Worm (Caenorhabditis elegans) whole organism, early embryonic: ENCODE results near the gene brc-2.

Experiments
- B0310.2 ChIP-seq: sonication (generic microtip); optimal IDR thresholded peaks from 2 replicates; lab custom pipeline; 2016; ENCODE audit warnings: mild to moderate bottlenecking, missing genetic modification characterization, missing compliant biosample characterization
- F13C5.2 ChIP-seq: sonication (generic microtip); optimal IDR thresholded peaks from 2 replicates; lab custom pipeline; 2017; ENCODE audit warnings: mild to moderate bottlenecking, missing genetic modification characterization, inconsistent platforms, missing compliant biosample characterization
- aly-1 ChIP-seq: sonication (generic microtip); optimal IDR thresholded peaks from 2 replicates; lab custom pipeline; 2016; ENCODE audit warnings: missing genetic modification characterization, missing compliant biosample characterization
- ama-1 ChIP-seq: fragments of 150-350 bp; optimal IDR thresholded peaks from 2 replicates; lab custom pipeline; 2014
- ceh-13 ChIP-seq: fragments of 200-800 bp; sonication (Bioruptor generic); optimal IDR thresholded peaks from 2 replicates; lab custom pipeline; 2018; ENCODE audit warnings: mild to moderate bottlenecking, missing genetic modification characterization, missing compliant biosample characterization
- ceh-36 ChIP-seq: sonication (generic microtip); optimal IDR thresholded peaks from 2 replicates; lab custom pipeline; 2016; ENCODE audit warnings: missing genetic modification characterization, inconsistent platforms, missing compliant biosample characterization
- ets-7 ChIP-seq: sonication (generic microtip); optimal IDR thresholded peaks from 2 replicates; lab custom pipeline; 2016; ENCODE audit warnings: missing genotype, missing genetic modification characterization, missing compliant biosample characterization
- flt-1 ChIP-seq: fragments of 200-800 bp; sonication (Bioruptor generic); IDR thresholded peaks from 2 replicates; pipeline ENCODE4 v1.3.6; 2022; ENCODE audit warnings: missing genetic modification characterization, missing compliant biosample characterization
- hmbx-1 ChIP-seq: sonication (generic microtip); optimal IDR thresholded peaks from 2 replicates; lab custom pipeline; 2016; ENCODE audit warnings: mild to moderate bottlenecking, missing genetic modification characterization, missing compliant biosample characterization
- hmg-4 ChIP-seq: fragments of 200-800 bp; sonication (Bioruptor generic); optimal IDR thresholded peaks from 2 replicates; lab custom pipeline; 2018; ENCODE audit warnings: mild to moderate bottlenecking, missing genetic modification characterization, missing compliant biosample characterization
- hnd-1 ChIP-seq: sonication (generic microtip); optimal IDR thresholded peaks from 2 replicates; lab custom pipeline; 2016; ENCODE audit warnings: missing genetic modification characterization, missing compliant biosample characterization
- pes-1 ChIP-seq: fragments of 200-800 bp; sonication (Bioruptor generic); IDR thresholded peaks from 2 replicates; pipeline ENCODE4 v1.3.6; 2022; ENCODE audit warnings: missing genetic modification reagents, missing genetic modification characterization, missing compliant biosample characterization
- scrt-1 ChIP-seq: fragments of 200-800 bp; sonication (Bioruptor generic); IDR thresholded peaks from 2 replicates; pipeline ENCODE4 v1.3.6; 2022; ENCODE audit warnings: missing genetic modification characterization, missing compliant biosample characterization
- sea-1 ChIP-seq: fragments of 200-800 bp; sonication (Bioruptor generic); conservative IDR thresholded peaks from 2 replicates; pipeline ENCODE4 v1.3.6; 2022; ENCODE audit warnings: missing genetic modification characterization, missing compliant biosample characterization
- tbx-11 ChIP-seq: fragments of 200-800 bp; sonication (Bioruptor generic); IDR thresholded peaks from 2 replicates; pipeline ENCODE4 v1.3.6; 2022; ENCODE audit warnings: missing genetic modification characterization, missing compliant biosample characterization
- tbx-37 ChIP-seq: fragments of 200-800 bp; sonication (Bioruptor generic); conservative IDR thresholded peaks from 2 replicates; pipeline ENCODE4 v1.3.6; 2022; ENCODE audit warnings: missing genetic modification reagents, missing genetic modification characterization, missing compliant biosample characterization
- tra-4 ChIP-seq: sonication (generic microtip); optimal IDR thresholded peaks from 2 replicates; lab custom pipeline; 2017; ENCODE audit warnings: missing genetic modification characterization, missing compliant biosample characterization

Gene brc-2

DNA sequence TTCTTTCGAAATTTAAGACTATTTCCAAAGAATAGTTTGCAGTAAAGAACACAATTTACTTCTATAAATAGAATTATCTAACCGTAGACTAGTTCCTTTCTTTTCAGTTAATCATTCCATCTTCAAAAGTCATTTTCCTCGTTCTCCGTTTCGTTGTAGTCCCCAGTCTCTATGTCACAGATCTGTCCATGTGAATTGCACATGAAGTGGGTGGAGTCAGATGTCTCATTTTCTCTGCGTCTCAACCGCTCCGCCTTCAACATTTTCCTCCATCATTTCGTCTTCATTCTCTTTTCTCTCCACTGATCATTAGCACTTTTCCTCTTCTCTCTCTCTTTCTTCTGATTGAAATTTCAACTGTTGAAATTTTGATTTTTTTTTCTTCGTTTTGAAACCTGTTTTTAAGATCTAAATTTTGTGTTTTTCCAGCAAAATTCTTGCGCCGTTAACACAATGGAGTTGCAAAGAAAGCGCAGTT is 5.3 kb downstream of the brc-2 start, which contains the start of gene T07E3.4:
Gene T07E3.4 (plus strand): TSS at position 428 of the 478 bp plus-strand sequence.
- TF ChIP-seq pes-1, result no peak
- no peak for TF ChIP-seq sea-1 (GFP tag; lab: Robert Waterston, UW)
- TF ChIP-seq ama-1 (lab: Kevin White, UChicago), result no peak
- TF ChIP-seq flt-1 (GFP tag; lab: Robert Waterston, UW), result no peak
- TF ChIP-seq tra-4, result no peak
- no peak for TF ChIP-seq scrt-1 (GFP tag; lab: Robert Waterston, UW)
- TF ChIP-seq hnd-1 (tag; lab: Kevin White, UChicago), result no peak
- no peak for TF ChIP-seq hmbx-1 (tag; lab: Kevin White, UChicago)
- TF ChIP-seq ceh-13, result no peak
- no peak for TF ChIP-seq ets-7 (tag; lab: Kevin White, UChicago)
- TF ChIP-seq tbx-11 (GFP tag; lab: Robert Waterston, UW), result no peak
- TF ChIP-seq aly-1, result no peak
- no peak for TF ChIP-seq ceh-36 (tag; lab: Kevin White, UChicago)
- no peak for TF ChIP-seq F13C5.2 (tag; lab: Kevin White, UChicago)
- no peak for TF ChIP-seq tbx-37 (GFP tag; lab: Robert Waterston, UW)
- no peak for TF ChIP-seq B0310.2
- no peak for TF ChIP-seq hmg-4 (GFP tag; lab: Kevin White, UChicago)

DNA sequence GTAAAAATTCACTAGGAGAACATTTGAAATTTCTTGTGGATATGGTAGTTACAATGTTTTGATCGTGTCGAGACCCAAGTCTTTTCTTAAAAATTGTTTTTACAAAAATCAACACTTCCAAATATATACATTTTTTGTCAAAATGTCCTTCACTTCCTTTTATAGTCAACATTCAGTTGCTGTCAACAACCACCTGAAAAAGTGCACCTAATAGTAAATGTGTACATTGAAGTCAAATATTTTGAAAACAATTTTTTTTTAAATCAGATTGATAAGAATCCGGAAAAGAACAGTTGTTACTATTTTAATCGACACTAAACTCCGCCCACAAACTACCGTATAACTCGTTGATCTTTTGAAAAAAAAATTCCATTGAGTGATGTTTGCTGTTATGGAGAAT is 7.2 kb downstream of the brc-2 start:
- TF ChIP-seq hnd-1 (tag; lab: Kevin White, UChicago) (no peak), tbx-37 (GFP tag; lab: Robert Waterston, UW) (no peak), hmbx-1 (tag; lab: Kevin White, UChicago) (no peak), hmg-4 (GFP tag; lab: Kevin White, UChicago) (no peak), aly-1 (no peak)

DNA sequence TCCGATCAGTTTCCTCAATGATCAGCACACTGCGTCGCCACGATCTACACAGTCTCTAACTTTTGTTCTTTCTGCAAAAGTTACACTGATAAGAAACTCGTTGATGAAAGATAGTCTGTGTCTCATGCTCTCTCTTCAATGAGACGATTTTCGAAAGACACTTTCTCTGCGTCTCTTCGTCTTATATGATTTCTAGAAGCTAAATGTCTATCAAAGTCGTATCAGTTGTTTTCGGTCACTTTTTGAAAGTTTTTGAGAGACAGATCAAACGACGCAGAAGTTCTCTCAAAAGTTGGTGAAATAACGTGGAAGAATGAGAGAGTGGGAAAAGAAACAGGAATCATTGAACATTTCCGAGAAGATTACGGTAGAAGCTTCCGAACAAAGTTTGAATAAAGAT is 7.7 kb downstream of the brc-2 start:
- TF ChIP-seq pes-1, result no peak
- TF ChIP-seq hmbx-1 (tag; lab: Kevin White, UChicago), result no peak
- no peak for TF ChIP-seq tra-4
- TF ChIP-seq tbx-11 (GFP tag; lab: Robert Waterston, UW), result no peak
- no peak for TF ChIP-seq F13C5.2 (tag; lab: Kevin White, UChicago)
- no peak for TF ChIP-seq sea-1 (GFP tag; lab: Robert Waterston, UW)
- no peak for TF ChIP-seq ceh-13
- TF ChIP-seq flt-1 (GFP tag; lab: Robert Waterston, UW), result no peak
- no peak for TF ChIP-seq tbx-37 (GFP tag; lab: Robert Waterston, UW)
- no peak for TF ChIP-seq ets-7 (tag; lab: Kevin White, UChicago)
- TF ChIP-seq hnd-1 (tag; lab: Kevin White, UChicago), result no peak
- TF ChIP-seq ama-1 (lab: Kevin White, UChicago), result no peak
- no peak for TF ChIP-seq B0310.2
- no peak for TF ChIP-seq aly-1
- no peak for TF ChIP-seq ceh-36 (tag; lab: Kevin White, UChicago)

DNA sequence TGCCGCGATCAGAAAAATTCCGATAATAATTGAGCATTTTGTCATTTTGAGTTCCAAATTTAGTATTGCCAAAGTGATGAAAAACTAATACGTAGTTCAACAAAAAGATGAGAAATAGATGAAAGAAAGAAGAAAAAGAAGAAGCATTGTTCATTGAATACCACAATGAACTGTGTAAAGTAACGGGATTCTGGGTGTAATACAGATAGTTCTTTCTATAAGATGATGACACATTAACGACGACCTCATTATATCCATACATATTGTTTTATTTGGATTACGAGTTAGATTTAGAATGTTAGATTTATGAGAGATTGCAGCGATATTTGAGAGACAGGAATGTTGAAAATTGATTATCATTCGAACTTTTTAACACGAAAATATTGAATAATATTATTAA is 11.3 kb downstream of the brc-2 start, which contains the start of gene K04C2.5:
Gene K04C2.5 (minus strand): TSS at position 101 of the 400 bp plus-strand sequence.
- TF ChIP-seq hnd-1 (tag; lab: Kevin White, UChicago), result no peak
- no peak for TF ChIP-seq ceh-36 (tag; lab: Kevin White, UChicago)
- TF ChIP-seq hmg-4 (GFP tag; lab: Kevin White, UChicago), result no peak
- no peak for TF ChIP-seq ama-1 (lab: Kevin White, UChicago)
- TF ChIP-seq flt-1 (GFP tag; lab: Robert Waterston, UW), result no peak

DNA sequence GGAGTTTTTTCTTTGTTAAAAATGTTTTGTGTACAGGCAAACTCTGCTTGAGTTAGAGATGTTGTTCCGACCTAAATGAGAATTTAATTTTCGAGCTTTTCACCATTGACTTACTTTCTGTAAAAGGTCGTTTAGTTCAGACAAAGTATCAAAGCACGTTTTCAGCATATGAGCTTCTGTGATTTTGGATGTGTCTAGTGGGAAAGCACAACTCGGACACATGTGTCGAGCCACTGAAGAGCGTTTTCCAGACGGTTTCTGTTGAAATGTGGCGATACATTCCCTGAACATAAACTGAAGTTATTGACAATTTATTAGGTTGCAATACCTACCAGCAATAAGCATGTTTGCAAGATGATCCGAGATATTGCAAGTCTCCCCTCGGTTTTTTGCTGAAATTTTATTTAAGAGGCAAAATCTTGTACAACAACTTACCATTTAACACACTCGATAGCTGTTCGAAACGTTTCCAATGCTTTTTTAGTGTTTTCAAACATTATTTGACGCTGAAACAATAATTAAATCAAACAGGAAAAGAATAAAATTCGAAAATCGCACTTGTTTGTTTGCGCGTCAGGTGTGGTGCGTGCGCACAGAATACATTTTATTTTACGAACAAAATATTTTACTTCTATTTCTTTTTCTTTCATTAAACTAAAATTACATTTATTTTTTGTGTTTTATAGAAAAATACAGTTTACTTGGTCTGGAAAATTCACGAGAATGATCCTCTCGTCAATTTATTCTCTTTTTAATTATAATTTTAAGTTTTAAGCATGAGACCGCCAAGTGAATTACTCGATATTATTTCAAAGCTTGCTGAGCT is 13.7 kb downstream of the brc-2 start, which contains the start of the genes brd-1 and K04C2.2:
Gene brd-1 (minus strand): TSS at position 506 of the 826 bp plus-strand sequence.
Gene K04C2.2 (plus strand): TSS at position 776 of the 826 bp plus-strand sequence.
- TF ChIP-seq flt-1 (GFP tag; lab: Robert Waterston, UW) (no peak), ets-7 (tag; lab: Kevin White, UChicago) (no peak), tbx-37 (GFP tag; lab: Robert Waterston, UW) (no peak), ceh-36 (tag; lab: Kevin White, UChicago) (no peak), scrt-1 (GFP tag; lab: Robert Waterston, UW) (no peak), ama-1 (lab: Kevin White, UChicago) (no peak)

DNA sequence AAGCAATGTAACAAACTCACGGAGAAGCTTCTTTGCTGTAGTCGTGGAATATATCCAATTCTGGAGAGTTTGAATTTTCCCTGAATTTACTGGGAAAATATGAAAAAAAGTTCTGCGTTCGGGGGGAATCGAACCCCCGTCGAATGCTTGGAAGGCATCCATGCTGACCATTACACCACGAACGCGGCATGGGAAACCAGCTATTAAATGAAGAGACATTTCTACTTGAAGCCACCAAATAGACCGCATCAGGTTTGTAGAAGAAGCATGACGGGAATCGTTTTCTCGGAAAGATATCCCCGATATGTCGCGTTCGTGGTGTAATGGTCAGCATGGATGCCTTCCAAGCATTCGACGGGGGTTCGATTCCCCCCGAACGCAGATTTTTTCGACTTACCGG is 14.4 kb downstream of the brc-2 start:
- no peak for TF ChIP-seq F13C5.2 (tag; lab: Kevin White, UChicago)
- TF ChIP-seq tbx-11 (GFP tag; lab: Robert Waterston, UW), result 0 out of 2 replicates have a peak, but pooled peaks have one; percentile 49
- peak; percentile 36; the same call in 1 of the 2 replicates for TF ChIP-seq tbx-37 (GFP tag; lab: Robert Waterston, UW)
- TF ChIP-seq sea-1 (GFP tag; lab: Robert Waterston, UW), result peak; percentile 58; the same call in 1 of the 2 replicates
- 0 out of 2 replicates have a peak, but pooled peaks have one; percentile 28 for TF ChIP-seq flt-1 (GFP tag; lab: Robert Waterston, UW)
- TF ChIP-seq scrt-1 (GFP tag; lab: Robert Waterston, UW), result peak; percentile 55; the same call in 1 of the 2 replicates
- peak; percentile 43; the same call in 1 of the 2 replicates for TF ChIP-seq pes-1
- no peak for TF ChIP-seq ets-7 (tag; lab: Kevin White, UChicago)

DNA sequence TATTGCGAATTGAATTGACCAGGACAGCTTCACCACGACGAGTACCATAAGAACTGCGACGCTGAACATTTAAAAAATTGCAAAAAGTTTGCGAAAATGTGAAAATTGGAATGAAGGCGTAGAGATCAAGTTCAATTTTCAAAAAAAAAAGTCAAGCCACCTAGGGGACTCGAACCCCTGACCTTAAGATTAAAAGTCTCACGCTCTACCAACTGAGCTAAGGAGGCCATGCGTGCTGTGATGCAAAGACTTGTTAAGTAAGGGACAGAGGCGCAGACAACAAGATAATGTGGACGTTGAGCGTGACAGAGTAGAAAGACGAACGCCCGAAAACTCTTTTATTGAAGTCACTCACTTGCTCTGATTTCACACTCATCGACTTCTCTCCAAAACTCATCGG is 15.3 kb downstream of the brc-2 start:
- TF ChIP-seq flt-1 (GFP tag; lab: Robert Waterston, UW) (peak; percentile 87), B0310.2 (peak; percentile 73), tra-4 (no peak), ceh-36 (tag; lab: Kevin White, UChicago) (peak; percentile 81), scrt-1 (GFP tag; lab: Robert Waterston, UW) (peak; percentile 86), ama-1 (lab: Kevin White, UChicago) (no peak), tbx-11 (GFP tag; lab: Robert Waterston, UW) (peak; percentile 81), pes-1 (peak; percentile 90), tbx-37 (GFP tag; lab: Robert Waterston, UW) (peak; percentile 74), hmg-4 (GFP tag; lab: Kevin White, UChicago) (peak; percentile 84), aly-1 (peak; percentile 82), sea-1 (GFP tag; lab: Robert Waterston, UW) (peak; percentile 84), F13C5.2 (tag; lab: Kevin White, UChicago) (peak; percentile 87), hnd-1 (tag; lab: Kevin White, UChicago) (peak; percentile 74), hmbx-1 (tag; lab: Kevin White, UChicago) (peak; percentile 10), ceh-13 (peak; percentile 67), ets-7 (tag; lab: Kevin White, UChicago) (peak; percentile 53)
